Worm (Caenorhabditis elegans) whole organism, dauer: ENCODE data around the gene F28H6.7.

Source experiments
- unc-62 ChIP-seq: sonication (generic microtip); optimal IDR thresholded peaks from 2 replicates; lab custom pipeline; 2017; ENCODE audit warnings: missing biosample characterization, missing genetic modification reagents, missing genetic modification characterization

F28H6.7 gene

ce11 chrX:14115480-14116161 lies at the start of gene F28H6.7:
Gene F28H6.7, plus strand, starts transcription at chrX:14116111.
- no peak for TF ChIP-seq unc-62

DNA sequence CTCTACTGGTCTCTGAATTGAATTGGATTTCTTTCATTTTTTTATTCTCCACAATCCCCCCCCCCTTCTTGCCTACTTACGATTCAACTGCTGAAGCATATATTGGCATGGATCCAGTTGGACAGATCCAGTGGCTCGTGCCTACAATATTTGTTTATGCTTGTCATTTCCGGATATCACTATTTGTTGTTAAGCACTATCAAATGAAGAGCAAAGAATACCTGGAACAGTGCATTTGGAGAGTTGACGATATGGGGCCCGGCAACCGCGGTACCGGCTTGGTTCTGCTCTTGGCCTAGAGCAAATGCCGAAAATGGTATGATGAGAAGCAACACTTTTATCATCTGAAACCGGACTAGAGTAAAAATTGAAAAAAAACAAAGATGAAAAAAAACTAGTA lies 48.3 kb upstream of the F28H6.7 start, which contains the start of gene lgc-21:
lgc-21 (minus strand) TSS at position 344 of the 400 bp plus-strand sequence.
- TF ChIP-seq unc-62: no peak

DNA sequence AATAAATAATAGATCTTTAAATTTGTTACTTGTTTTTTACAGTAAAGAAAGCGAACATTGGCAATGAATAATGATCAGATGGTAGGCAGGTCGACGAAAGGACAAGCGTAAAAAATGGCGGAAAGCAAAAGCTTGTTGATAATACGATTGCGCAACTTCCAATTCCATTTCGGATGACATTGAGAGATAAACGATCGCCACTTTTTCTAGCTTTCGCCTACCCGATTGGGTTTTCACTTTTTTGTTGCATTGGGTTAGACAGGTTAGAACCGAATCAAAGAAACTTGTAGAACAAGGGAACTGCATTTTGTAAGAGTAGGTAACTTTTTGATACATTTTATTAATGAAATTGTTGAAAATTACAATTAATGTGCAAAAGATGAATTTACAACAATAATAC lies 46.4 kb upstream of the F28H6.7 start:
- no peak for TF ChIP-seq unc-62

ce11 chrX:14070950-14071349 lies 45.0 kb upstream of the F28H6.7 start, which contains the start of gene C33G3.4:
Gene C33G3.4, plus strand, starts transcription at chrX:14071162.
- no peak for TF ChIP-seq unc-62

DNA sequence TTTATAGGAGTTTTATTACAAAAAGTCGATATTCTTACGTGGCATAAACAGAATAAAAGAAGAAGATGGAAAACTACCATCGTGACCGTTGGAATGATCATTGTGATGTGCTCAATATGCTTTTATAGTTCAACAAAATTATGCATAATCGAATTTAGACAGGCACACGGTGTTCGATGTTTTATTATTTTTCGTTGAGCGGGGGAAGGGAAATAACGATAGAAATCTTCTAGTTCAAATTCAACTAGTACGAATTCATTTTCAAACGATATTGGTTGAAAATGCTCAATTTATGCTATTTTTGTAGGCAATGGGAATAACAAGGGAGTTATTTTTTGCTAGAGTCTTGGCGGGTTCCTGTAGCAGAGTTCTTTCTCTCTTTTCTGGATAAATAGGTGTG lies 37.3 kb upstream of the F28H6.7 start, which contains the start of gene C33G3.5:
C33G3.5 (minus strand) TSS at position 101 of the 400 bp plus-strand sequence.
- TF ChIP-seq unc-62: no peak

DNA sequence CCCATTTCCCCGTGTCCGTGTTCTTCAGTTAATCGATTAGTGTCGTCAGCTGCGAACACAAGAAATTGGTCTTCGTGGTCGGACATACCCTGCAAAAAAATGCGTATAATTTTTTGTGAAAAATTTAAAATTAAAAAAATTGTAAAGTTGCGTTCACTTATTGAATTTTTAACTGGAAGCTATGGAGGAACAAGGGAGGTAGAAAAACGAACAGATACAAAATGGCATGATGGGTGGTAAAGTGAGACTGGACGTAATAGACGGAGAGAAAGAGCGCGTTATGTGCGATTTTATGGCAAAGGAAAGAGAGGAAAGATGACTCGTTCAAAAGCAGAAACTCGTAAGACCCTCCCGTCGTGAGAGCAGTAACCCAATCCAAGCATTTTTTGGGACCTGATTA lies 31.7 kb upstream of the F28H6.7 start, which contains the start of gene C33G3.6:
C33G3.6 (minus strand) TSS at position 101 of the 400 bp plus-strand sequence.
- TF ChIP-seq unc-62: no peak

- no peak for TF ChIP-seq unc-62
Observed at ce11 chrX:14085208-14085607, 30.7 kb upstream of the F28H6.7 start, which contains the start of gene F16B12.1. Gene F16B12.1, plus strand, starts transcription at chrX:14085508.

DNA sequence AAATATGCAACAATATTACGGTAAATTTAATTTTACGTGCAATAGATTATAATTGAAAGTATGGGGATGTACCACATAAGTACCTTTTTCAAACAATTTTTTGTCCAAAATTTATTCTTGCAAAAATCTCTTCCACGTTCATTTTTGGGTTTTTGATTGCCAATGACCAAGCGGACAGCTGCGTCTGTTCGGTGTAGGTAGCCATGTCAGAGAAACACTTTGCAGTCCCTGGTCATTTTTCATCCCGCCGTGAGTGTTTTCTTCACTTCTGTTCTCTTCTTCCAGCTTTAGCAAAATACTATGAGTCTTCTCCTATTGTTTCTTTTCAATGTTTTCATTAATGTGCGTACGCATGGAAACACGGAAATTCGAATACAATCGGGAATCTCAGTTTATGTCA lies 25.8 kb upstream of the F28H6.7 start, which contains the start of gene dsl-4:
dsl-4 (plus strand) TSS at position 301 of the 400 bp plus-strand sequence.
- no peak for TF ChIP-seq unc-62

- TF ChIP-seq unc-62: no peak
Observed at ce11 chrX:14090990-14091389, 24.9 kb upstream of the F28H6.7 start.

- no peak for TF ChIP-seq unc-62
Observed at ce11 chrX:14098618-14099118, 17.2 kb upstream of the F28H6.7 start, which contains the start of gene F16B12.4. Gene F16B12.4, minus strand, starts transcription at chrX:14098668.

ce11 chrX:14101986-14102385 lies 13.9 kb upstream of the F28H6.7 start, which contains the start of gene F16B12.6:
Gene F16B12.6, plus strand, starts transcription at chrX:14102316.
- no peak for TF ChIP-seq unc-62

DNA sequence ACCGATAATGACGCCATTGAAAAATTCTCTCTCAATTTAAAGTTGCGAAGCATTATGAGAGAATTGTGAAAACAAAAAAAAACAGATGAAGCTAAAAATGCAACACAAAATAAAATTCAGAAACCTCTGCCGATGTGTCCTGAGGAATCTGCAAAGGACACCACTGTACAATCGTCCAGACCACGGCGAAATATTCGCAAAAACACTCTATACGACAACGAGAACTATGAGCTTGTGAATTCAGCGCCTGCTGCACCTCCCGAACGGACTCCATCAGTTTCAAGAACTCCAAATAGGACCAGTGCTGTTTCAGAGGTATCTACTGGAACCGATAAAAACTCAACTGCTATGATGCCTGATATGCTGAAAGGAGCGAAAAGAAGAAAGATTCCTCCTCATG lies 13.4 kb upstream of the F28H6.7 start:
- TF ChIP-seq unc-62: no peak

ce11 chrX:14108245-14108644 lies 7.7 kb upstream of the F28H6.7 start, which contains the start of gene F16B12.7:
Gene F16B12.7, plus strand, starts transcription at chrX:14108545.
- TF ChIP-seq unc-62: no peak

- TF ChIP-seq unc-62: no peak
Observed at ce11 chrX:14113347-14113746, 2.6 kb upstream of the F28H6.7 start, which contains the start of gene nhr-281. Gene nhr-281, minus strand, starts transcription at chrX:14113447.

ce11 chrX:14118762-14119161 lies 2.9 kb downstream of the F28H6.7 start:
- no peak for TF ChIP-seq unc-62

- no peak for TF ChIP-seq unc-62
Observed at ce11 chrX:14125870-14126269, 10.0 kb downstream of the F28H6.7 start, which contains the start of gene F28H6.6. Gene F28H6.6, minus strand, starts transcription at chrX:14125879.

DNA sequence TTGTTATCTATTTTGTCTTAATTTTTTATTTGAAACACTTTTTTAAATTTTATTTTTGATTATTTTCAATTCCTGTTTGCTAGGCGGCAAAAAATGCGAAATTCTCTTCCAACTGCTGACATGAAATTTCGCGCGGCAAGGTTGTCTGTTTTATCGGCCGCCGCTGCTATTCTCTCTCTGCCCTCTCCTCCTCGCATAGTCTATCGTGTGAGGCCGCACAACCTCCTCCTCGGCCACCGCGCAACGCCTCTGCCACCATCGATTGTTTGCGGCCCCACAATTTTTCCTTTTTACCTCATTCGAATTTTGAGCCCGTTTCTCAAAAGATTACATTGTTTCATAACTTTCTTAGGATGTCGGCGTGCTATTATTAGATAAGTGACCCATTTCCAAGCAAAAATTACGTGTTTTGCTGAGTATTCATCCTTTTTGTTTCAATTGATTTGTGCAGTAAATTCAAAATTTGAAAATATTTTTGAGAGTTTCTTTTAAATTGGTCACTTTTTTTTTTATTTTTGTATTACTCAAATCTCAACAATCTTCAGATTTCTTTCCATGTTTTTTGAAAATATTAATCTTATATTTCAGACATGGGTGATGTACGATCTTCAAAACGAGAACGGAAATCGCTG lies 11.5 kb downstream of the F28H6.7 start, which contains the start of gene F28H6.4:
F28H6.4 (plus strand) TSS at position 582 of the 632 bp plus-strand sequence.
- no peak for TF ChIP-seq unc-62
